Worm (Caenorhabditis elegans) whole organism, L1 larva: ENCODE measurements around the gene npp-25.

Source experiments
- C16A3.4 ChIP-seq: fragments of 150-350 bp; optimal IDR thresholded peaks from 2 replicates; lab custom pipeline; 2014; ENCODE audit warnings: missing biosample characterization, missing genetic modification characterization
- F16B12.6 ChIP-seq: fragments of 150-350 bp; optimal IDR thresholded peaks from 2 replicates; lab custom pipeline; 2014; ENCODE audit warnings: missing biosample characterization, missing genetic modification characterization
- aha-1 ChIP-seq: fragments of 150-350 bp; optimal IDR thresholded peaks from 2 replicates; lab custom pipeline; 2014; ENCODE audit warnings: missing biosample characterization, missing genetic modification characterization
- alr-1 ChIP-seq: fragments of 200-800 bp; sonication (Bioruptor generic); optimal IDR thresholded peaks from 2 replicates; lab custom pipeline; 2018; ENCODE audit warnings: borderline replicate concordance, mild to moderate bottlenecking, missing genetic modification characterization, missing compliant biosample characterization
- aly-2 ChIP-seq: fragments of 150-350 bp; optimal IDR thresholded peaks from 2 replicates; lab custom pipeline; 2014; ENCODE audit warnings: missing biosample characterization, missing genetic modification characterization
- ama-1 ChIP-seq: fragments of 150-350 bp; optimal IDR thresholded peaks from 2 replicates; lab custom pipeline; 2014
- blmp-1 ChIP-seq: fragments of 150-350 bp; optimal IDR thresholded peaks from 2 replicates; lab custom pipeline; 2014; ENCODE audit warnings: missing biosample characterization, missing genetic modification characterization
- ceh-63 ChIP-seq: fragments of 200-800 bp; sonication (Bioruptor generic); optimal IDR thresholded peaks from 2 replicates; lab custom pipeline; 2018; ENCODE audit warnings: mild to moderate bottlenecking, missing genetic modification characterization, missing compliant biosample characterization
- ceh-88 ChIP-seq: fragments of 200-800 bp; sonication (Bioruptor generic); IDR thresholded peaks from 2 replicates; pipeline ENCODE4 v1.3.6; 2022; ENCODE audit warnings: missing genetic modification characterization, missing compliant biosample characterization
- ceh-90 ChIP-seq: sonication (generic microtip); optimal IDR thresholded peaks from 2 replicates; lab custom pipeline; 2016; ENCODE audit warnings: missing genetic modification characterization, missing compliant biosample characterization
- efl-1 ChIP-seq, 4 experiments: fragments of 150-350 bp; optimal IDR thresholded peaks in 3 of 4; peaks in 1 of 4; 1 replicate in 1 of 4; 2 replicates in 3 of 4; lab custom pipeline; 2014; ENCODE audit warnings: missing biosample characterization in 2 of 4, missing genetic modification characterization in 2 of 4, missing genetic modification reagents in 2 of 4
- efl-3 ChIP-seq: fragments of 200-800 bp; sonication (Bioruptor generic); optimal IDR thresholded peaks from 2 replicates; lab custom pipeline; 2018; ENCODE audit warnings: mild to moderate bottlenecking, missing genetic modification characterization, missing compliant biosample characterization
- egl-13 ChIP-seq: sonication (generic microtip); optimal IDR thresholded peaks from 2 replicates; lab custom pipeline; 2016; ENCODE audit warnings: missing genotype, missing genetic modification reagents, missing genetic modification characterization, missing compliant biosample characterization
- egl-27 ChIP-seq, 2 experiments: fragments of 150-350 bp in 1 of 2; sonication (generic microtip); optimal IDR thresholded peaks; 3 replicates each; lab custom pipeline; 2017 to 2018; ENCODE audit warnings: missing biosample characterization in 2 of 2, missing genetic modification characterization in 2 of 2, missing genetic modification reagents in 2 of 2
- elt-2 ChIP-seq: sonication (generic microtip); optimal IDR thresholded peaks from 2 replicates; lab custom pipeline; 2016; ENCODE audit warnings: missing genetic modification characterization, mild to moderate bottlenecking, inconsistent platforms, missing compliant biosample characterization, missing genetic modification reagents
- elt-3 ChIP-seq, 6 experiments: fragments of 150-350 bp in 1 of 6; sonication (generic microtip); optimal IDR thresholded peaks; 2 replicates each; lab custom pipeline; 2017 to 2018; ENCODE audit warnings: missing biosample characterization in 6 of 6, missing genetic modification characterization in 6 of 6, inconsistent platforms in 1 of 6
- ets-5 ChIP-seq: fragments of 200-800 bp; sonication (Bioruptor generic); IDR thresholded peaks from 2 replicates; pipeline ENCODE4 v1.3.6; 2022; ENCODE audit warnings: missing genetic modification characterization, missing compliant biosample characterization
- fkh-10 ChIP-seq: sonication (generic microtip); optimal IDR thresholded peaks from 2 replicates; lab custom pipeline; 2017; ENCODE audit warnings: missing biosample characterization, missing genetic modification reagents, missing genetic modification characterization
- grh-1 ChIP-seq: fragments of 200-800 bp; sonication (Bioruptor generic); IDR thresholded peaks from 2 replicates; pipeline ENCODE4 v1.3.6; 2022; ENCODE audit warnings: missing genetic modification reagents, missing genetic modification characterization, missing compliant biosample characterization
- hlh-17 ChIP-seq: fragments of 200-800 bp; sonication (Bioruptor generic); optimal IDR thresholded peaks from 2 replicates; lab custom pipeline; 2018; ENCODE audit warnings: missing genetic modification characterization, mild to moderate bottlenecking, missing compliant biosample characterization, moderate library complexity, borderline replicate concordance
- irx-1 ChIP-seq: sonication (generic microtip); optimal IDR thresholded peaks from 2 replicates; lab custom pipeline; 2016; ENCODE audit warnings: missing genetic modification characterization, missing compliant biosample characterization
- isw-1 ChIP-seq: fragments of 200-800 bp; sonication (Bioruptor generic); IDR thresholded peaks from 2 replicates; pipeline ENCODE4 v1.3.6; 2022; ENCODE audit warnings: missing genetic modification characterization, missing compliant biosample characterization
- lin-13 ChIP-seq: fragments of 150-350 bp; optimal IDR thresholded peaks from 2 replicates; lab custom pipeline; 2014; ENCODE audit warnings: missing biosample characterization, missing genetic modification reagents, missing genetic modification characterization
- lin-35 ChIP-seq, 2 experiments: fragments of 150-350 bp; optimal IDR thresholded peaks; 2 replicates each; lab custom pipeline; 2014; ENCODE audit warnings: missing biosample characterization in 2 of 2, missing genetic modification characterization in 2 of 2, missing genetic modification reagents in 2 of 2
- lin-39 ChIP-seq: fragments of 150-350 bp; optimal IDR thresholded peaks from 2 replicates; lab custom pipeline; 2014; ENCODE audit warnings: missing biosample characterization, missing genetic modification reagents, missing genetic modification characterization
- lsy-2 ChIP-seq, 2 experiments: fragments of 150-350 bp; optimal IDR thresholded peaks; 2 replicates each; lab custom pipeline; 2014; ENCODE audit warnings: missing biosample characterization in 2 of 2, missing genetic modification characterization in 2 of 2
- mab-9 ChIP-seq: fragments of 200-800 bp; sonication (Bioruptor generic); IDR thresholded peaks from 2 replicates; pipeline ENCODE4 v1.3.6; 2022; ENCODE audit warnings: missing genetic modification reagents, missing genetic modification characterization, missing compliant biosample characterization
- mdl-1 ChIP-seq, 2 experiments: fragments of 150-350 bp; optimal IDR thresholded peaks; 2 replicates each; lab custom pipeline; 2014 to 2017; ENCODE audit warnings: missing biosample characterization in 2 of 2, missing genetic modification characterization in 2 of 2, inconsistent platforms in 1 of 2
- mep-1 ChIP-seq: fragments of 150-350 bp; optimal IDR thresholded peaks from 2 replicates; lab custom pipeline; 2014; ENCODE audit warnings: missing biosample characterization, missing genetic modification characterization
- nhr-12 ChIP-seq: sonication (generic microtip); optimal IDR thresholded peaks from 2 replicates; lab custom pipeline; 2017; ENCODE audit warnings: missing biosample characterization, missing genetic modification characterization
- nhr-19 ChIP-seq: fragments of 200-800 bp; sonication (Bioruptor generic); conservative IDR thresholded peaks from 2 replicates; pipeline ENCODE4 v1.3.6; 2022; ENCODE audit warnings: missing genetic modification characterization, missing compliant biosample characterization
- nhr-47 ChIP-seq: sonication (generic microtip); optimal IDR thresholded peaks from 2 replicates; lab custom pipeline; 2016; ENCODE audit warnings: mild to moderate bottlenecking, missing genetic modification characterization, moderate library complexity, missing compliant biosample characterization
- nhr-71 ChIP-seq: sonication (generic microtip); optimal IDR thresholded peaks from 2 replicates; lab custom pipeline; 2016; ENCODE audit warnings: mild to moderate bottlenecking, missing genetic modification characterization, moderate library complexity, missing compliant biosample characterization
- pag-3 ChIP-seq: sonication (generic microtip); optimal IDR thresholded peaks from 2 replicates; lab custom pipeline; 2017; ENCODE audit warnings: missing genetic modification characterization, mild to moderate bottlenecking, missing compliant biosample characterization, antibody characterized with exemption, borderline replicate concordance; ENCODE audit not compliant: insufficient read depth
- pax-3 ChIP-seq: fragments of 200-800 bp; sonication (Bioruptor generic); optimal IDR thresholded peaks from 2 replicates; lab custom pipeline; 2018; ENCODE audit warnings: mild to moderate bottlenecking, missing genetic modification characterization, moderate library complexity, missing compliant biosample characterization
- pqm-1 ChIP-seq: sonication (generic microtip); optimal IDR thresholded peaks from 3 replicates; lab custom pipeline; 2017; ENCODE audit warnings: missing biosample characterization, missing genetic modification characterization
- rnt-1 ChIP-seq: sonication (generic microtip); optimal IDR thresholded peaks from 2 replicates; lab custom pipeline; 2016; ENCODE audit warnings: mild to moderate bottlenecking, missing genetic modification characterization, moderate library complexity, missing compliant biosample characterization
- skn-1 ChIP-seq: fragments of 150-350 bp; optimal IDR thresholded peaks from 2 replicates; lab custom pipeline; 2014; ENCODE audit warnings: missing biosample characterization, missing genetic modification characterization
- snu-23 ChIP-seq: sonication (generic microtip); optimal IDR thresholded peaks from 2 replicates; lab custom pipeline; 2016; ENCODE audit warnings: missing genetic modification characterization, missing compliant biosample characterization
- sox-4 ChIP-seq: sonication (generic microtip); optimal IDR thresholded peaks from 2 replicates; lab custom pipeline; 2016; ENCODE audit warnings: missing genetic modification characterization, missing compliant biosample characterization
- sptf-1 ChIP-seq: fragments of 150-350 bp; optimal IDR thresholded peaks from 2 replicates; lab custom pipeline; 2014; ENCODE audit warnings: missing biosample characterization, missing genetic modification characterization
- sup-37 ChIP-seq: fragments of 200-800 bp; sonication (Bioruptor generic); optimal IDR thresholded peaks from 2 replicates; lab custom pipeline; 2018; ENCODE audit warnings: mild to moderate bottlenecking, missing genetic modification characterization, missing compliant biosample characterization
- unc-130 ChIP-seq: fragments of 150-350 bp; optimal IDR thresholded peaks from 2 replicates; lab custom pipeline; 2017; ENCODE audit warnings: missing biosample characterization, missing genetic modification characterization, inconsistent platforms
- unc-30 ChIP-seq: sonication (generic microtip); optimal IDR thresholded peaks from 2 replicates; lab custom pipeline; 2017; ENCODE audit warnings: missing biosample characterization, missing genetic modification characterization
- unc-62 ChIP-seq: fragments of 150-350 bp; optimal IDR thresholded peaks from 2 replicates; lab custom pipeline; 2014; ENCODE audit warnings: missing biosample characterization, missing genetic modification reagents, missing genetic modification characterization
- unc-86 ChIP-seq: sonication (generic microtip); optimal IDR thresholded peaks from 2 replicates; lab custom pipeline; 2016; ENCODE audit warnings: missing genetic modification characterization, missing compliant biosample characterization
- vab-15 ChIP-seq: sonication (generic microtip); optimal IDR thresholded peaks from 2 replicates; lab custom pipeline; 2017; ENCODE audit warnings: missing genotype, mild to moderate bottlenecking, missing genetic modification characterization, missing compliant biosample characterization
- xbp-1 ChIP-seq: sonication (generic microtip); optimal IDR thresholded peaks from 2 replicates; lab custom pipeline; 2016; ENCODE audit warnings: missing genetic modification characterization, missing compliant biosample characterization

The npp-25 gene

DNA sequence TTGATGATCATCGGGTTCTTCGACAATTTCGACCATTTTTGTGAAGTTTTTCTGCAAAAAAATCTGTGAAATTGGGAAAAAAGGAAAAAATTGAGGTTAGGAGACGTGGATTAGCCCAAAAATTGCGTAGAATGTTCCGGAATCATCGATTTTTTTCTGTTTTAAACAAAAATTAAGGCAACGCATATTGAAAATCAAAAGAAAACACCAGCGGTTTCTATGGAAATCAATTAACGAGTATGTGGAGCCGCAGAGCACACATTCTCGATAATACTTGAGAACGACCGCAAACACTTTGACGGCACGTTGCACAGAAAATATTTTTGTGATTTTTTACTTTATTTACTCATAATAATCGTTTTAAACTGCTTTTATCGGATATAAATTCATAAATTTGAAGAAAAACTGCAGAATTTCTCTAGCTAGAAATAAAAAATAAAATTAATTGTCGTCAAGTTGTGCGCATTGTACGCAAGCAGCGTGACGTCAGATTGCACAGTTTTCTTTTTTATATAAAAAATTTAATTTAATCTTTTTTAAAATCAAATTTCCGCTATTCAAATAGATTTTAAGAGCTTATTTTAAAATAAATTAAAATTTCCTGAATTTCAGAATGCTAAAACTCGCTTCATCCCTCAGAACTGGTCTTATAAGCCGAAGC lies at the start of gene npp-25, which contains the start of gene mrps-10 (continued):
- no peak for TF ChIP-seq aha-1 (tag; lab: Kevin White, UChicago)
- TF ChIP-seq vab-15 (tag; lab: Kevin White, UChicago), result no peak
- TF ChIP-seq aly-2, result no peak
- TF ChIP-seq xbp-1 (tag; lab: Kevin White, UChicago), result peak; percentile 31
- no peak for TF ChIP-seq skn-1 (tag; lab: Kevin White, UChicago)
- no peak for TF ChIP-seq ama-1 (lab: Kevin White, UChicago)
- no peak for TF ChIP-seq sup-37
- no peak for TF ChIP-seq elt-3 (tag; optimal IDR thresholded peaks at IDR 0.05; lab: Kevin White, UChicago)
- no peak for TF ChIP-seq hlh-17 (GFP tag; lab: Kevin White, UChicago)
- no peak for TF ChIP-seq mab-9 (GFP tag; lab: Robert Waterston, UW)
- no peak for TF ChIP-seq elt-2 (tag; lab: Kevin White, UChicago)

DNA sequence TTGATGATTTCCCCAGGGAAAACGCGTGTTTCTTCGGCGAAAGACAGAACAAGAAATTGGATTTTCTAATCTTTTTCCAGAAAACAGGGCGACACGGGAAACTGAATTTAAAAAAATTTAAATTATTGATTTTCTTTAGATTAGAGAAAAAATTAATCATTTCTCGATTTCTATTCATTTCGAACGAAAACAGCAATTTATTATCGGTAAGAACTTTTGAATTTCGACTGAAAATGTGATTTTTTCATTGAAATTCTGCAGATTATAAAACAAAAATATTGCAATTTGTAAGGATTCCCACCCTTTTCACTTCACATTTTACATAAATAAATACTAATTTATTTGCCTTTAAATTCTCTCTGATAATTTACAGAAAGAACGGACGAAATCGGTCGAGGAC lies 46.6 kb upstream of the npp-25 start, which contains the start of gene bckd-1A:
bckd-1A (minus strand) TSS at position 101 of the 400 bp plus-strand sequence.
- TF ChIP-seq efl-3 (no peak), C16A3.4 (tag; lab: Kevin White, UChicago) (no peak), unc-62 (no peak), snu-23 (GFP tag; lab: Kevin White, UChicago) (no peak), rnt-1 (no peak), nhr-12 (tag; lab: Kevin White, UChicago) (no peak), aha-1 (tag; lab: Kevin White, UChicago) (no peak), isw-1 (no peak), mep-1 (tag; lab: Kevin White, UChicago) (no peak), alr-1 (tag; lab: Kevin White, UChicago) (no peak), nhr-47 (tag; lab: Kevin White, UChicago) (no peak), sptf-1 (tag; lab: Kevin White, UChicago) (no peak), mab-9 (GFP tag; lab: Robert Waterston, UW) (no peak), fkh-10 (GFP tag; lab: Kevin White, UChicago) (no peak), unc-86 (tag; lab: Kevin White, UChicago) (no peak), nhr-71 (tag; lab: Kevin White, UChicago) (no peak), unc-130 (tag; lab: Kevin White, UChicago) (no peak), pax-3 (tag; lab: Kevin White, UChicago) (no peak), lsy-2 (tag; optimal IDR thresholded peaks at IDR 0.05; lab: Kevin White, UChicago) (no peak), egl-13 (no peak)

DNA sequence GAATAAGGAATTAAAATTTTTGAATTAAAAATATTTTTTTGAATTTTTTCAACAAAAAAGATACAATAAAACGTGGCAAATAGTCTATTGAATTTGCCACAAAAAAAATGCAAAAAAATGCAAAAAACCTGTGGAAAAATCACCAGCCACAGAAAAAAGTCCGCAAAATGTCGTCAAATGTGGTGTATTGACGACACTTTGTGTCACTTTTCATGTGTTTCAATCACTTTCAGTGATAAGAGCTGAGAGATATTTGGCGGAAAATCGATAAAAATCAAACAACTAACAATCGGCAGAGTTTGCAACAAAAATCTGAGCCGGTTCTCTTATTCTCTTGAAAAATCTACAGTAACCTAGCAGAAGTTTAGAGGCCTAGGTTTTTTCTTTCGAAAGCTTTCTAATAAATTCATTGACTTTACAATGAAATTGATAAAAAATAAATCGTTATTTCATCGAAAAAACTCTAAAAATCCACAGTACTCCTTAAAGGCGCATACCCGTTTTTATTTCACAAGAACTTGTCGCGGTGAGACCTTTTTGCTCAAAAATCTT lies 46.1 kb upstream of the npp-25 start:
- TF ChIP-seq ets-5 (GFP tag; lab: Robert Waterston, UW), result no peak
- peak; percentile 9; the same call in 1 of the 2 replicates for TF ChIP-seq nhr-19
- TF ChIP-seq F16B12.6, result peak; percentile 87
- no peak for TF ChIP-seq efl-3
- peak; percentile 61 for TF ChIP-seq blmp-1 (tag; lab: Kevin White, UChicago)
- no peak for TF ChIP-seq ama-1 (lab: Kevin White, UChicago)
- TF ChIP-seq mdl-1 (tag; optimal IDR thresholded peaks at IDR 0.05; lab: Kevin White, UChicago), result no peak
- no peak for TF ChIP-seq lin-39
- TF ChIP-seq egl-27 (tag; optimal IDR thresholded peaks at IDR 0.05; lab: Kevin White, UChicago), result no peak
- no peak for TF ChIP-seq pqm-1 (tag; lab: Kevin White, UChicago)
- no peak for TF ChIP-seq ceh-88 (GFP tag; lab: Robert Waterston, UW)
- TF ChIP-seq sox-4, result no peak
- no peak for TF ChIP-seq ceh-90
- peak; percentile 14 to 64 for TF ChIP-seq lin-35 (GFP tag; optimal IDR thresholded peaks at IDR 0.05; lab: Kevin White, UChicago)
- TF ChIP-seq lin-13, result no peak
- no peak for TF ChIP-seq unc-30 (tag; lab: Kevin White, UChicago)
- no peak for TF ChIP-seq ceh-63 (GFP tag; lab: Kevin White, UChicago)
- TF ChIP-seq pag-3 (tag; lab: Kevin White, UChicago), result no peak
- peak; percentile 51 to 59 for TF ChIP-seq efl-1 (optimal IDR thresholded peaks at IDR 0.05; lab: Kevin White, UChicago)
- peak; percentile 55 to 95 for TF ChIP-seq efl-1 (GFP tag; optimal IDR thresholded peaks at IDR 0.05 in 1 of 2; lab: Kevin White, UChicago)
- TF ChIP-seq grh-1 (GFP tag; lab: Robert Waterston, UW), result no peak
- peak; percentile 20 for TF ChIP-seq irx-1
